Fruit fly (Drosophila melanogaster) whole organism, embryonic: ENCODE results near the gene PH4alphaNE3.

Source experiments
- Asciz ChIP-seq: fragments of 200-800 bp; sonication (Bioruptor generic); optimal IDR thresholded peaks from 2 replicates; lab custom pipeline; 2017; ENCODE audit warnings: missing biosample characterization, mild to moderate bottlenecking, missing genetic modification characterization, missing genetic modification reagents
- CG1024 ChIP-seq: fragments of 200-800 bp; sonication (Bioruptor generic); IDR thresholded peaks from 2 replicates; pipeline ENCODE4 v1.3.6; 2022; ENCODE audit warnings: missing biosample characterization, missing genetic modification characterization
- CG11398 ChIP-seq: fragments of 200-800 bp; sonication (Bioruptor generic); optimal IDR thresholded peaks from 2 replicates; lab custom pipeline; 2016; ENCODE audit warnings: missing biosample characterization, missing genetic modification characterization
- CG12071 ChIP-seq: fragments of 200-800 bp; sonication (Bioruptor generic); optimal IDR thresholded peaks from 3 replicates; lab custom pipeline; 2018; ENCODE audit warnings: missing biosample characterization, mild to moderate bottlenecking, missing genetic modification characterization
- CG1233 ChIP-seq: fragments of 200-800 bp; sonication (Bioruptor generic); optimal IDR thresholded peaks from 4 replicates; lab custom pipeline; 2018; ENCODE audit warnings: missing biosample characterization, mild to moderate bottlenecking, missing genetic modification characterization
- CG13624 ChIP-seq: fragments of 200-800 bp; sonication (Bioruptor generic); optimal IDR thresholded peaks from 2 replicates; lab custom pipeline; 2016; ENCODE audit warnings: missing biosample characterization, missing genetic modification characterization
- CG13894 ChIP-seq: fragments of 200-800 bp; sonication (Bioruptor generic); optimal IDR thresholded peaks from 3 replicates; lab custom pipeline; 2018; ENCODE audit warnings: missing biosample characterization, mild to moderate bottlenecking, missing genetic modification characterization, moderate library complexity
- CG14050 ChIP-seq: fragments of 200-800 bp; sonication (Bioruptor generic); IDR thresholded peaks from 3 replicates; pipeline ENCODE4 v1.3.6; 2022; ENCODE audit warnings: missing biosample characterization, missing genetic modification characterization
- CG14710 ChIP-seq: fragments of 200-800 bp; sonication (Bioruptor generic); optimal IDR thresholded peaks from 3 replicates; lab custom pipeline; 2019; ENCODE audit warnings: missing biosample characterization, mild to moderate bottlenecking, missing genetic modification characterization, moderate library complexity
- CG15696 ChIP-seq: fragments of 200-800 bp; sonication (Bioruptor generic); optimal IDR thresholded peaks from 2 replicates; lab custom pipeline; 2019; ENCODE audit warnings: missing biosample characterization, mild to moderate bottlenecking, missing genetic modification characterization, moderate library complexity
- CG1603 ChIP-seq: fragments of 200-800 bp; sonication (Bioruptor generic); optimal IDR thresholded peaks from 2 replicates; lab custom pipeline; 2019; ENCODE audit warnings: missing biosample characterization, mild to moderate bottlenecking, missing genetic modification characterization, moderate library complexity
- CG1647 ChIP-seq: fragments of 200-800 bp; sonication (Bioruptor generic); optimal IDR thresholded peaks from 3 replicates; lab custom pipeline; 2016; ENCODE audit warnings: missing biosample characterization, missing genetic modification characterization
- CG16815 ChIP-seq: fragments of 200-800 bp; sonication (Bioruptor generic); optimal IDR thresholded peaks from 3 replicates; lab custom pipeline; 2017; ENCODE audit warnings: missing biosample characterization, mild to moderate bottlenecking, missing genetic modification characterization
- CG1792 ChIP-seq: fragments of 200-800 bp; sonication (Bioruptor generic); optimal IDR thresholded peaks from 2 replicates; lab custom pipeline; 2016; ENCODE audit warnings: missing biosample characterization, missing genetic modification characterization
- CG18011 ChIP-seq: fragments of 200-800 bp; sonication (Bioruptor generic); optimal IDR thresholded peaks from 2 replicates; lab custom pipeline; 2017; ENCODE audit warnings: missing biosample characterization, missing genetic modification characterization, mild to moderate bottlenecking, moderate library complexity, missing genotype
- CG18476 ChIP-seq: fragments of 200-800 bp; sonication (Bioruptor generic); optimal IDR thresholded peaks from 2 replicates; lab custom pipeline; 2016; ENCODE audit warnings: missing biosample characterization, mild to moderate bottlenecking, missing genetic modification characterization
- CG3065 ChIP-seq: fragments of 200-800 bp; sonication (Bioruptor generic); optimal IDR thresholded peaks from 2 replicates; lab custom pipeline; 2016; ENCODE audit warnings: missing biosample characterization, missing genetic modification characterization
- CG6654 ChIP-seq: fragments of 200-800 bp; sonication (Bioruptor generic); optimal IDR thresholded peaks from 2 replicates; lab custom pipeline; 2017; ENCODE audit warnings: missing biosample characterization, mild to moderate bottlenecking, missing genetic modification characterization
- CG6689 ChIP-seq: fragments of 200-800 bp; sonication (Bioruptor generic); IDR thresholded peaks from 2 replicates; pipeline ENCODE4 v1.3.6; 2022; ENCODE audit warnings: missing biosample characterization, missing genetic modification characterization
- CG8281 ChIP-seq: fragments of 200-800 bp; sonication (Bioruptor generic); optimal IDR thresholded peaks from 2 replicates; lab custom pipeline; 2018; ENCODE audit warnings: missing biosample characterization, mild to moderate bottlenecking, missing genetic modification characterization, moderate library complexity
- CG8478 ChIP-seq: fragments of >200 bp; optimal IDR thresholded peaks from 2 replicates; lab custom pipeline; 2018
- CHES-1-like ChIP-seq: fragments of 200-800 bp; sonication (Bioruptor generic); optimal IDR thresholded peaks from 2 replicates; lab custom pipeline; 2016; ENCODE audit warnings: missing biosample characterization, missing genetic modification characterization
- Dek ChIP-seq: fragments of 200-800 bp; sonication (Bioruptor generic); optimal IDR thresholded peaks from 3 replicates; lab custom pipeline; 2019; ENCODE audit warnings: missing biosample characterization, mild to moderate bottlenecking, missing genetic modification characterization, moderate library complexity
- Fer1 ChIP-seq: fragments of 200-800 bp; sonication (Bioruptor generic); optimal IDR thresholded peaks from 2 replicates; lab custom pipeline; 2017; ENCODE audit warnings: missing biosample characterization, mild to moderate bottlenecking, missing genetic modification characterization
- Gug ChIP-seq: fragments of 200-800 bp; sonication (Bioruptor generic); IDR thresholded peaks from 4 replicates; pipeline ENCODE4 v1.3.6; 2022; ENCODE audit warnings: missing biosample characterization, missing genetic modification characterization
- HLH54F ChIP-seq: fragments of 200-800 bp; sonication (Bioruptor generic); optimal IDR thresholded peaks from 3 replicates; lab custom pipeline; 2016; ENCODE audit warnings: missing biosample characterization, missing genetic modification characterization
- HmgD ChIP-seq: fragments of 200-800 bp; sonication (Bioruptor generic); optimal IDR thresholded peaks from 3 replicates; lab custom pipeline; 2016; ENCODE audit warnings: missing biosample characterization, missing genetic modification characterization
- Stat92E ChIP-seq, 3 experiments: fragments of >200 bp in 2 of 3; fragments of 200-800 bp in 1 of 3; sonication (Bioruptor generic) in 1 of 3; optimal IDR thresholded peaks; 2 replicates each; lab custom pipeline; 2017 to 2019; ENCODE audit warnings: missing biosample characterization in 3 of 3, missing genetic modification characterization in 3 of 3, mild to moderate bottlenecking in 1 of 3, moderate library complexity in 1 of 3
- Taf1 ChIP-seq: fragments of 200-800 bp; sonication (Bioruptor generic); IDR thresholded peaks from 2 replicates; pipeline ENCODE4 v1.3.6; 2022; ENCODE audit warnings: missing biosample characterization, missing genetic modification characterization
- amos ChIP-seq: fragments of 200-800 bp; sonication (Bioruptor generic); IDR thresholded peaks from 2 replicates; pipeline ENCODE4 v1.3.6; 2022; ENCODE audit warnings: missing biosample characterization, missing genetic modification characterization; ENCODE audit not compliant: partially characterized antibody
- br ChIP-seq: fragments of >200 bp; optimal IDR thresholded peaks from 2 replicates; lab custom pipeline; 2017
- btn ChIP-seq: fragments of 200-800 bp; sonication (Bioruptor generic); optimal IDR thresholded peaks from 2 replicates; lab custom pipeline; 2016; ENCODE audit warnings: missing biosample characterization, missing genetic modification characterization
- crp ChIP-seq, 2 experiments: fragments of 200-800 bp; sonication (Bioruptor generic); optimal IDR thresholded peaks; 2 replicates in 1 of 2; 3 replicates in 1 of 2; lab custom pipeline; 2017; ENCODE audit warnings: missing biosample characterization in 2 of 2, missing genetic modification characterization in 2 of 2, mild to moderate bottlenecking in 1 of 2, moderate library complexity in 1 of 2
- da ChIP-seq: fragments of 200-800 bp; sonication (Bioruptor generic); optimal IDR thresholded peaks from 2 replicates; lab custom pipeline; 2016; ENCODE audit warnings: missing biosample characterization, missing genetic modification characterization
- disco-r ChIP-seq: fragments of 200-800 bp; sonication (Bioruptor generic); optimal IDR thresholded peaks from 2 replicates; lab custom pipeline; 2016; ENCODE audit warnings: missing biosample characterization, missing genetic modification characterization
- dmrt99B ChIP-seq: fragments of 200-800 bp; sonication (Bioruptor generic); optimal IDR thresholded peaks from 2 replicates; lab custom pipeline; 2018; ENCODE audit warnings: missing biosample characterization, mild to moderate bottlenecking, missing genetic modification characterization, moderate library complexity
- dpn ChIP-seq, 2 experiments: fragments of 200-800 bp; sonication (Bioruptor generic); optimal IDR thresholded peaks; 3 replicates each; lab custom pipeline; 2016; ENCODE audit warnings: missing biosample characterization in 2 of 2, missing genetic modification characterization in 2 of 2
- gsb-n ChIP-seq: fragments of 200-800 bp; sonication (Bioruptor generic); optimal IDR thresholded peaks from 3 replicates; lab custom pipeline; 2018; ENCODE audit warnings: missing biosample characterization, mild to moderate bottlenecking, missing genetic modification characterization
- hbn ChIP-seq: fragments of 200-800 bp; sonication (Bioruptor generic); IDR thresholded peaks from 2 replicates; pipeline ENCODE4 v1.3.6; 2022; ENCODE audit warnings: missing biosample characterization, missing genetic modification characterization; ENCODE audit not compliant: partially characterized antibody
- insv ChIP-seq, 2 experiments: fragments of 200-800 bp; sonication (Bioruptor generic); optimal IDR thresholded peaks; 3 replicates each; lab custom pipeline; 2016 to 2018; ENCODE audit warnings: missing biosample characterization in 2 of 2, missing genetic modification characterization in 2 of 2
- pan ChIP-seq, 4 experiments: fragments of >200 bp in 3 of 4; fragments of 200-800 bp in 1 of 4; sonication (Bioruptor generic) in 1 of 4; optimal IDR thresholded peaks in 3 of 4; IDR thresholded peaks in 1 of 4; 2 replicates each; pipeline versions ENCODE4 v1.3.6 to Lab custom; 2017 to 2022; ENCODE audit warnings: missing biosample characterization in 2 of 4, missing genetic modification characterization in 2 of 4, mixed read lengths in 1 of 4
- sc ChIP-seq, 3 experiments: fragments of >200 bp in 2 of 3; fragments of 200-800 bp in 1 of 3; sonication (Bioruptor generic) in 1 of 3; optimal IDR thresholded peaks; 2 replicates in 2 of 3; 3 replicates in 1 of 3; lab custom pipeline; 2017; ENCODE audit warnings: mild to moderate bottlenecking in 1 of 3, missing biosample characterization in 1 of 3, missing genetic modification characterization in 1 of 3, missing genetic modification reagents in 1 of 3
- sob ChIP-seq: fragments of 200-800 bp; sonication (Bioruptor generic); IDR thresholded peaks from 2 replicates; pipeline ENCODE4 v1.3.6; 2022; ENCODE audit warnings: missing biosample characterization, missing genetic modification characterization
- stwl ChIP-seq: fragments of 200-800 bp; sonication (Bioruptor generic); optimal IDR thresholded peaks from 3 replicates; lab custom pipeline; 2018; ENCODE audit warnings: missing biosample characterization, mild to moderate bottlenecking, missing genetic modification characterization, moderate library complexity
- sug ChIP-seq: fragments of 200-800 bp; optimal IDR thresholded peaks from 2 replicates; lab custom pipeline; 2019; ENCODE audit warnings: missing biosample characterization, mild to moderate bottlenecking, missing genetic modification characterization, moderate library complexity
- tup ChIP-seq: fragments of 200-800 bp; sonication (Bioruptor generic); optimal IDR thresholded peaks from 2 replicates; lab custom pipeline; 2016; ENCODE audit warnings: missing biosample characterization, mild to moderate bottlenecking, missing genetic modification characterization, moderate library complexity
- tx ChIP-seq: fragments of 200-800 bp; sonication (Bioruptor generic); optimal IDR thresholded peaks from 2 replicates; lab custom pipeline; 2016; ENCODE audit warnings: missing biosample characterization, missing genetic modification characterization
- usp ChIP-seq: fragments of >200 bp; optimal IDR thresholded peaks from 2 replicates; lab custom pipeline; 2017; ENCODE audit warnings: missing biosample characterization, missing genetic modification characterization
- z ChIP-seq: fragments of 200-800 bp; sonication (Bioruptor generic); IDR thresholded peaks from 3 replicates; pipeline ENCODE4 v1.3.6; 2022; ENCODE audit warnings: missing biosample characterization, missing genetic modification characterization
- zf30C ChIP-seq: fragments of 200-800 bp; sonication (Bioruptor generic); optimal IDR thresholded peaks from 3 replicates; lab custom pipeline; 2018; ENCODE audit warnings: missing biosample characterization, mild to moderate bottlenecking, missing genetic modification characterization

The PH4alphaNE3 gene

DNA sequence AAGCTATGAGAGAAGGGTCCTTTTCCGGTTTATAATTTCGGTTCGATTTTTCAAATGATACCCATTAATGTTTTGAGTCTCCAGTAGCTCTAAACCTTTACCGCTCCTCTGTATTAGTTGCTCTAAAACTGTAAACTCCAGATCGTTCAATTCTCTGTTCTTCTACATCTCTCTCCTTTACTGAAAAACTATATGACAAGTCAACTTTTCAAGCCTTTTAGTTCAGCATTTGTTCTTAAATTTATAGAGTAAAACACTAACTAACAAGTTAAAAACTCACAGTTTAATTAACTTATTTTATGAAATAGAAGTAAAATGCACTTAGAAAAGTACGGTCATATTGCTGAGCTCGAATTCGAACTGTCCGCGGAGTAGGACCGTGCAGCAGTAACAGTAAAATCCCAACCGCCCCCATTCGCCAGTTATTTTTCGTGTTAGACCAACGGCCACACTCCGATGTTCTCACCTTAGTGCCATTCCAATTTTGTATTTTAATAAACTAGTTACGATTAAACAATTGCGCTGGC, 41.2 kb upstream of the PH4alphaNE3 start (continued):
- TF ChIP-seq CG1603 (tag; lab: Kevin White, UChicago) (peak; percentile 52), z (GFP tag; lab: Robert Waterston, UW) (no peak), CG15696 (tag; lab: Kevin White, UChicago) (no peak), btn (GFP tag; lab: Kevin White, UChicago) (no peak), insv (GFP tag; optimal IDR thresholded peaks at IDR 0.05; lab: Kevin White, UChicago) (peak in 1 of 2 experiments; percentile 27), tup (GFP tag; lab: Kevin White, UChicago) (no peak), disco-r (GFP tag; lab: Kevin White, UChicago) (no peak), CG16815 (GFP tag; lab: Kevin White, UChicago) (no peak), da (GFP tag; lab: Kevin White, UChicago) (no peak), CG8281 (tag; lab: Kevin White, UChicago) (no peak), CG12071 (no peak), CG6654 (GFP tag; lab: Kevin White, UChicago) (peak; percentile 97), br (lab: Kevin White, UChicago) (no peak), Taf1 (GFP tag; lab: Robert Waterston, UW) (no peak), gsb-n (no peak), tx (GFP tag; lab: Kevin White, UChicago) (no peak), Dek (no peak), dpn (GFP tag; optimal IDR thresholded peaks at IDR 0.05; lab: Kevin White, UChicago) (no peak), CG1024 (no peak), Fer1 (no peak), amos (peak; percentile 40; the same call in 1 of the 2 replicates), CG3065 (GFP tag; lab: Kevin White, UChicago) (no peak), CG1792 (GFP tag; lab: Kevin White, UChicago) (no peak), CG14050 (GFP tag; lab: Robert Waterston, UW) (no peak), Asciz (no peak), pan (optimal IDR thresholded peaks at IDR 0.05; lab: Kevin White, UChicago) (no peak), pan (GFP tag; optimal IDR thresholded peaks at IDR 0.05 in 1 of 2, IDR thresholded peaks at IDR 0.05 in 1 of 2) (no peak), CG13624 (GFP tag; lab: Kevin White, UChicago) (no peak), CHES-1-like (GFP tag; lab: Kevin White, UChicago) (no peak), HmgD (no peak), sc (optimal IDR thresholded peaks at IDR 0.05; lab: Kevin White, UChicago) (no peak), sc (GFP tag; optimal IDR thresholded peaks at IDR 0.05; lab: Kevin White, UChicago) (no peak), CG18476 (no peak), Stat92E (GFP tag; optimal IDR thresholded peaks at IDR 0.05; lab: Kevin White, UChicago) (no peak), usp (GFP tag; lab: Kevin White, UChicago) (no peak), stwl (tag; lab: Kevin White, UChicago) (peak; percentile 75), dmrt99B (tag; lab: Kevin White, UChicago) (no peak), CG13894 (tag; lab: Kevin White, UChicago) (peak; percentile 16), crp (GFP tag; optimal IDR thresholded peaks at IDR 0.05; lab: Kevin White, UChicago) (no peak), CG1233 (GFP tag; lab: Kevin White, UChicago) (no peak), hbn (GFP tag; lab: Robert Waterston, UW) (no peak), CG11398 (no peak), CG8478 (lab: Kevin White, UChicago) (no peak), sug (tag; lab: Kevin White, UChicago) (peak; percentile 30), CG1647 (GFP tag; lab: Kevin White, UChicago) (no peak), CG6689 (GFP tag; lab: Robert Waterston, UW) (no peak), zf30C (GFP tag; lab: Kevin White, UChicago) (no peak), CG18011 (GFP tag; lab: Kevin White, UChicago) (no peak), CG14710 (tag; lab: Kevin White, UChicago) (peak; percentile 9), Gug (GFP tag; lab: Robert Waterston, UW) (no peak), sob (GFP tag; lab: Robert Waterston, UW) (no peak), HLH54F (no peak)
